Fruit fly (Drosophila melanogaster) whole organism: ENCODE results near the gene CG3223.

ENCODE experiments used
- CG8478 ChIP-seq: fragments of >200 bp; optimal IDR thresholded peaks from 2 replicates; lab custom pipeline; 2018; ENCODE audit warnings: inconsistent platforms
- Dll ChIP-seq: fragments of >200 bp; optimal IDR thresholded peaks from 2 replicates; lab custom pipeline; 2017
- EcR ChIP-seq, 2 experiments: fragments of >200 bp; optimal IDR thresholded peaks; 2 replicates each; lab custom pipeline; 2017; ENCODE audit warnings: missing biosample characterization in 2 of 2, missing genetic modification characterization in 2 of 2, missing genetic modification reagents in 2 of 2
- pan ChIP-seq: fragments of >200 bp; optimal IDR thresholded peaks from 2 replicates; lab custom pipeline; 2017
- psq ChIP-seq: fragments of >200 bp; optimal IDR thresholded peaks from 2 replicates; lab custom pipeline; 2017
- usp ChIP-seq: fragments of >200 bp; optimal IDR thresholded peaks from 2 replicates; lab custom pipeline; 2017; ENCODE audit warnings: missing biosample characterization, missing genetic modification characterization, mixed read lengths

The CG3223 gene

DNA sequence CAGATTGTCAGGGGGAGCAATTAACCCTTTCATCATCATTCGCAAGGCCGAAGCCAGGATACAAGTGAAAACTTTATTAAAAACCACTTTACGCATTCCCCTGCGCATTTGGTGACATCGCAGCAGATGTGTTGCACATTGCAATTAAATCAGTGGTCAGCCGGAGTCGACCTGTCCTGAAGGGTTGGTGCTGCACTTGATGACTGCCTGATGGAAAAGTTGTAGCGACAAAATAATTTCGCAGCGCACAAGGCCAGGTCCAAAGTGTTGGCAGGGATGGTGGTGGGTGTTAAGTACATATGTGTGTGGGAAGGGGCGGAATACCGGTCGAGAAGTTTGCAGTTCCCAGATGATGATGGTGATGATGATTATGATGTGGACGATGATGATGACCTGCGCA, 37.0 kb upstream of the CG3223 start:
- no peak for TF ChIP-seq psq
- no peak for TF ChIP-seq CG8478 (lab: Kevin White, UChicago)

DNA sequence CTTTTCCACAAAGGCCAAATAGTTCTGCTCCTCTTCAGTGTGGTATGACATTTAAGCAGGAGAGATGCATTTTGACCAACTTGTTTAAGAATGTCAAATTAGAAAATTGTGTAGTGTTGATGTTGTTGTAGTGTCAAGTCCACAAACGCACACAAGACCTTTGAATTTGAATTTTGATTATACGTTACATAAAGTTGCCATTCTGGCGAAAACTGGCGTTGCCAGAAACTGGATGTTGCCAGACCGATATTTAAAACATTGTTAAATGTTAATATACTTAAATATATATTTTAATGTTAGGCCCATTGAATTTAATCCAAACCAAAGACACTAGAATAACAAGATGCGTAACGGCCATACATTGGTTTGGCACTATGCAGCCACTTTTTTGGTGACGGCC, 36.2 kb upstream of the CG3223 start:
- TF ChIP-seq CG8478 (lab: Kevin White, UChicago) (no peak), psq (no peak), pan (no peak), usp (GFP tag; lab: Kevin White, UChicago) (no peak), Dll (lab: Kevin White, UChicago) (no peak), EcR (GFP tag; optimal IDR thresholded peaks at IDR 0.05; lab: Kevin White, UChicago) (no peak)

DNA sequence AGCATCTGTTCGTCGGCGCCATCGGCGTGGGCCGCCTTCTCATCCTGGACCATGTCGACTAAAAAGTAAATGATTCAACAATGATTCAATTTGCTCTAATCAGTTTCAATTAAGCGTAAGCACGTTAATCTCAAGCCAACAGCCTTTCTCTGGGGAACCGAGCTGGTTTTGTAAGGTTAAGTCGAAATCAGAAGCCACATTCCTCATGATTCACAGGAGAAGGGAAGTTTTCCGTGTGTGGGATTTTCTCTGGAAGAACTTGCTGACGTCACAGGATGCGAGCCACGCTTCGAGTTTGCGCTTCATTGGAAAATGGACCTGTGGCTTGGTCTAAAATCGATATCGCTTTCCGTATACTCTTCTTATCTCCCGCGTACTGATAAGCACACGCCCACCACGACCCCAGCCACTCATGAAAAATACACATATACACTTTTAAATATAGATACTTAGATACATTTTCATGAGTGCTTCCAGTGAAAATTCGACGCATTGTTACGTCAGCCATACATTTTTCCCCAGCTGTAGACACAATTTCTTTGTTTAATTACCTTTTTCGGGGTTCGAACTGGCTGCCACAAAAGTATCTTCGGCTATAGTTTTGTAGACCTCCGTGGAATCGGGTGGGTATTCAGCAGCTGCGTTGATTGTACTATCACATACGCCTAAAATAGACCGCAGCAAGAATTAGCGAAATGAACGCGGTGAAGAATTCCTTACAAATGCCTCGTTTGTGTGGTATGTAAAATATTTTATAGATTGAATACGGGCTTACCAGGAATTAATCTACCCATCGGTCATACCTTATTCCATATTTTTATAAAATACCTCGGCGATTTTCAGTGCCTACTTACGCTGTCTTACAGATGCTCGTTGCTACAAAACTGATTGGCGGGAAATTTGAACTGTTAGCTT, 31.9 kb upstream of the CG3223 start:
- TF ChIP-seq pan (no peak), CG8478 (lab: Kevin White, UChicago) (no peak), Dll (lab: Kevin White, UChicago) (no peak), EcR (GFP tag; optimal IDR thresholded peaks at IDR 0.05; lab: Kevin White, UChicago) (no peak), usp (GFP tag; lab: Kevin White, UChicago) (no peak), psq (no peak)

DNA sequence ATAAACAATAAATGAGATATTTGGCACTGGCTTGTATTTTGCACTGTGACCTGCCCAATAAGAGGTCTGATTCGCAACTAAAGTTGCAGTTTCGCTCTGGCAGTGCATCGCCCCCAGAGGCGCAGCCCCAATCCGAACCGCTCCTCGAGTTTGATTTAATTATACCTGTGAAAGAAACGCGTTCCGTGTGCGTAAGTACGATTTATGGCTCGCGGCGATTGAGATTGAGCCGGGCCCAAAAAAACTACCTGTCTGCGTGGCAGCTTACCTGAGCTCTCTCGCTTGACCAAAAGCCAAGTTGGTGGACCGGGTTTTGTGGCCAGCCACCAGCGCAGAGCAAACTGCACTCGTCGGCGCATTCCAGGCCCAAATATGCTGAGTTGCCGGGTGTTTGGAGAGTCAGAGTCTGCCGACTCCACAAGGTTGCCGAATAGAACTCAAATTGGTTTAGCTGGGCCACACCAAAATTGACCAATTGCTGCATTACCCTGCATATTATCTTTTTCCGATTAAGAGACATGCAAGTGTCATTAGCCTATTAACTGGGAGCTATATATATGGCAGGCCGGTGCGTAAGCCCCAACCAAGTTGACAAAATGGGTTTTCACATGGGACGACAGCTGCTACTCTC, 30.7 kb upstream of the CG3223 start, which contains the start of the genes CD98hc and Os-C:
CD98hc (minus strand) TSS at position 50 of the 631 bp plus-strand sequence.
Os-C (plus strand) TSS at position 581 of the 631 bp plus-strand sequence.
- TF ChIP-seq pan (no peak), CG8478 (lab: Kevin White, UChicago) (no peak), usp (GFP tag; lab: Kevin White, UChicago) (no peak), psq (no peak), EcR (GFP tag; optimal IDR thresholded peaks at IDR 0.05; lab: Kevin White, UChicago) (no peak), Dll (lab: Kevin White, UChicago) (no peak)

DNA sequence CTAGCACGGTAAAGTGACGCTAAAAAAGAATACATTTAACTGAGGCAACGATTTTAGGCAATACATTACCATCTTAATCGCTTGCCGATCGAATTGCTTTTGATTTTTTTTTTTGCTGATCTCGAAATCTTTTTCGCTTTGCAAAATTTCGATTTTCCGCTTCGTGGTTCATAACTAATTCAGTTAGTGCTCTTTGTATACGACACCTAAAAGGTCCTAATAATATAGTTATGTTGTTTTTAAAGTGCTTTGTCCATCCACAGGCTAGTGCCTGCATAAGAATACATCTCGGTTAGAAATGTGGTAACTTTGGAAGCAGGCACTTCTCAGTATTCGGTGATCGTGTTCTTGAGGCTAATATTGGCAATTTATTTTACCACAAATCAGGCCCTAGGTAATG, 29.0 kb upstream of the CG3223 start, which contains the start of gene Sfp84E:
Sfp84E (minus strand) TSS at position 101 of the 400 bp plus-strand sequence.
- no peak for TF ChIP-seq CG8478 (lab: Kevin White, UChicago)
- no peak for TF ChIP-seq pan
- no peak for TF ChIP-seq usp (GFP tag; lab: Kevin White, UChicago)
- no peak for TF ChIP-seq Dll (lab: Kevin White, UChicago)
- TF ChIP-seq psq, result no peak
- TF ChIP-seq EcR (GFP tag; optimal IDR thresholded peaks at IDR 0.05; lab: Kevin White, UChicago), result no peak

DNA sequence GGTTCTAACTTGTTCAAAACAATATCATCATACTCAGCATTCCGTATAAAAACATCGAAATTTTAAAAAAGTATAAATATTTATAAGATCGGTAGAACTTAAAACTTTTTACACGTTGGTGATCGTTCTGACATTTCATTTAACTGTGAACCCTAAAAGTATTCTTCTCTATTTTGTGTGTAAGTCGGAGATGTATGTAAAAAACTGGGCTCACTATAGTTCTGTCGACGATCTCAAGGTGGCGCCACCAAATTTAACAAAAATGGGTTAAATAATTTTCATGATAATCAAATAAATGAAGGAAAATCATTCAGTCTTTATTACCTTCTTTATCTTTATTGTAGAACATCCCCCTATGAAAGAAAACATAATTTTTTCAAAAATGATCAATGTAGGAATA, 27.8 kb upstream of the CG3223 start:
- TF ChIP-seq usp (GFP tag; lab: Kevin White, UChicago) (no peak), EcR (GFP tag; optimal IDR thresholded peaks at IDR 0.05; lab: Kevin White, UChicago) (no peak), Dll (lab: Kevin White, UChicago) (no peak), psq (no peak), CG8478 (lab: Kevin White, UChicago) (no peak), pan (no peak)

DNA sequence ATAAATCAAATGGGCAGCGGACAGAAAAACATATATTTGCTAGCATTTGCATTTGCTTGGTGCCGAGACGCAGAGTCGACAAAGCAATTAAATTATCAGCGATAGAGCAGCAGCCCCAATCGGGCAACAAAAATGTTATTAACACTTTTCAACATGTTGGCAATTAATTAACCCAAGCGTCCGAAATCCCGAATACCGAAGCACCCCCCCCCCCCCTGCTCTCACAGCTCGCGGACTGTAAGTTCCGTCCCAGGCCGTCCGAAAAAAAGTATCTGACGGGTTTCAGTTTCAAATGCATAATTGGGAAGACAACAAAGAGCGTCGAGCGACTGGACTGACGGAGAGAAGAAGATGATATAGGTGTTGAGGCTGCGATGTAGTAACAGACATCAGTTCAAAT, 18.9 kb upstream of the CG3223 start:
- TF ChIP-seq usp (GFP tag; lab: Kevin White, UChicago), result no peak

DNA sequence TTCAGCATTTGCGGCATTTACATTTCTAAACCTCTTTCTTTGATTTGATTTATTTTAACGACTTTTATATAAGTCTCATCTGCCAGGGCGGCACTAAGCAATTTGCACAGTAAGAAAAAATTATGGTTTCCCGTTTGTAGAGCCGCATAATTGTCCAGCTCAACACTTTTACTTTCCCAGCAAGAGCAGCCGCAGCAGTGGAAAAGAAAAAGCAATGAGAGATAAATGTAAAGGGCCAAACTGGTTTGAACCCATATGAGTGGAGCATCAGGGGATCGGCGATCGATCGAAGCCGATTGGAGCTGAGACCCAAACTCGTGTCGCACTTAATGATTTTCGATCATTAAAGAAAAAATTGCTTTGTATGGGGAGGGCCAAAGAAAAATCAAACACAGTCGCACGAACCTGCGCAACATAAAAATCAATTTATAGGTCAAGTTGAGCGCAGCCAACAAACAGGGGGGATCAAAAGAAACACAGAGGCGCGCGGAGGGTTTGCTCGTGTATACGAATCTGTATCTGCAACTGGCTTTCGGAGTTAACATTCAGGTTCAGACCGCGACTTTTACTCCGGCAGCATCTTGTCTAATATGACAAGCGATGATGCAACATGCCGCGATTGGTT, 18.3 kb upstream of the CG3223 start:
- TF ChIP-seq pan, result no peak
- TF ChIP-seq psq, result no peak
- no peak for TF ChIP-seq EcR (GFP tag; optimal IDR thresholded peaks at IDR 0.05; lab: Kevin White, UChicago)
- no peak for TF ChIP-seq usp (GFP tag; lab: Kevin White, UChicago)
- no peak for TF ChIP-seq CG8478 (lab: Kevin White, UChicago)
- TF ChIP-seq Dll (lab: Kevin White, UChicago), result no peak

DNA sequence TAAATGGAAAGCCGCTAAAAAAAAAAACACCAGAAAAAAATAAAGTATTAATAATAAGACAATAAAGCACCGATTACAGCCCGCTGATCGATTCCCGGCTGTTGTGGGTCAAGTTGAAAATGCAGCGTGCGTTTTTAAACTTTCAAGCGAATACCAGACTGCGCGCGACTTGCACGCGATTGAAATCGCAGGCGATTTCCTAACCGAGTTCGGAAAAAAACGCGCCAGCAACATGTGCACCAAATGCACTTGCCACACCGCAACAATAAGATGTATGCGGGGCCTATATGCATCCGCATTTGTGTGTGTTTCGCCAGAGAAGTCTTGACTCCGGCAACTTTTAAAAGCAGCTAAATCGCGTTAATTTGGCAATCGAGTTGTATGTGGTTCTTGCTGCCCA, 17.8 kb upstream of the CG3223 start:
- TF ChIP-seq EcR (GFP tag; optimal IDR thresholded peaks at IDR 0.05; lab: Kevin White, UChicago) (no peak), psq (no peak), pan (no peak), CG8478 (lab: Kevin White, UChicago) (no peak), Dll (lab: Kevin White, UChicago) (no peak), usp (GFP tag; lab: Kevin White, UChicago) (no peak)

DNA sequence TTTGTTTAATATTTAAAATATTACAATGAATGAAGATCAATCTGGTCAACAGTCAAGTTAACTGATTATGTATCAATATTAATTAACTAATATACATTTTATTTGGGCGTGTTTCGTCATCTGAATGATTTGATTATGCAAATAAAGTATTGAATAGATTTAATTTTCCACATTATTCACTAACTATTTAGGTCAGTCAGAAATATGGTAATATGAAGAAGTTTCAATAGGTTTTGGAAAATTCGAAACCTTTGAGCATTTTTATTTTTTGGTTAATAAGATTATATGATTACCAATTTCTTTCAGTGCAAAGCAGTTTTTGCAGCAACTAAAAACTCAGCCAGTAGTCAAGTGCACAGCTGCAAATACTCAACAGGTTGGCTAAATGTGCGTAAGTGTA, 17.1 kb upstream of the CG3223 start:
- TF ChIP-seq usp (GFP tag; lab: Kevin White, UChicago) (no peak), psq (no peak), Dll (lab: Kevin White, UChicago) (no peak), EcR (GFP tag; optimal IDR thresholded peaks at IDR 0.05; lab: Kevin White, UChicago) (no peak)

DNA sequence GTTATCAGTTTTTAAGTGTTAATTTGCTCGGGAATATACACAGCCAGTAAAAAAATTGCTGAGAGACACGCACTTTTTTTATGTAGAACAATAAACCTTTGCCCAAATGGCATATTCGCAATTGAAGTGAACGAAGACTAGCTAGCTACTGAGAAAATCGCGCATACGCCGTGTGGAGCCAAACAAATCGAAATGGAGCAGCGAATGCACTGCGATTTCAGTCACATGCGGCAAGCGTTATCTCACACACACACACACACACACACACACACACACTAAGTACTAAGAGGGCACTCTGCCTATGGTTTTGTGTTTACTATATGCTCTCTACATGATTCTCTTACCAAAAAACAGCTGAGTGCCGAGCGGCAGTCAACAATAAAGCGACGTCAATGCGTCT, 15.7 kb upstream of the CG3223 start:
- no peak for TF ChIP-seq CG8478 (lab: Kevin White, UChicago)
- TF ChIP-seq Dll (lab: Kevin White, UChicago), result peak; percentile 34

DNA sequence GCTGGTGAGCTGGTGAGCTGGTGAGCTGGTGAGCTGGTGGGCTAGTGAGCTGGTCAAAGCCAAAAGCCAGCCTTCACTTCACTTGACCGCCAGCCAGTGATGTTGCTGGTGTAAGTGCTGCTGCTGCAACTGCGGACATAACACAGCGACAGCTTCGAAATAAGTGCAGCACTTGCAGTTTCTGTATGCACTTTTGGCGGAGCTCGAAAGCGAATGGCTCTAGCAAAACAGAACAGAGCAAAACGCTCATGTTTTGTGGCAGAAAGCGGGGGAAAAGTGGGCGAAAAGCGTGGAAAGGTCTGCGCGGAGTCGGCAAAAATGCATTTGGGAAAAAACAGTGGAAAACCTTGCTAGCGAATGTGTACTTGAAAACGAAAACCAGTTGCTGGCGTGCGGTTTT, 14.6 kb upstream of the CG3223 start:
- no peak for TF ChIP-seq usp (GFP tag; lab: Kevin White, UChicago)
- TF ChIP-seq pan, result no peak
- TF ChIP-seq Dll (lab: Kevin White, UChicago), result no peak
- no peak for TF ChIP-seq CG8478 (lab: Kevin White, UChicago)
- no peak for TF ChIP-seq EcR (GFP tag; optimal IDR thresholded peaks at IDR 0.05; lab: Kevin White, UChicago)
- no peak for TF ChIP-seq psq
